Worm (Caenorhabditis elegans) whole organism, dauer: ENCODE measurements around the gene Y39B6A.10.

Experiments used
- unc-62 ChIP-seq: sonication (generic microtip); optimal IDR thresholded peaks from 2 replicates; lab custom pipeline; 2017; ENCODE audit warnings: missing biosample characterization, missing genetic modification reagents, missing genetic modification characterization

The Y39B6A.10 gene

ce11 chrV:19133507-19133906, at the start of gene Y39B6A.10:
Gene Y39B6A.10, minus strand, starts transcription at chrV:19133607.
- no peak for TF ChIP-seq unc-62 (GFP tag; lab: Kevin White, UChicago)

ce11 chrV:19181684-19182083, 48.3 kb upstream of the Y39B6A.10 start:
- TF ChIP-seq unc-62 (GFP tag; lab: Kevin White, UChicago): no peak

- no peak for TF ChIP-seq unc-62 (GFP tag; lab: Kevin White, UChicago)
Observed at ce11 chrV:19178896-19179295, 45.5 kb upstream of the Y39B6A.10 start.

ce11 chrV:19177804-19178203, 44.4 kb upstream of the Y39B6A.10 start:
- TF ChIP-seq unc-62 (GFP tag; lab: Kevin White, UChicago): no peak

ce11 chrV:19177070-19177469, 43.7 kb upstream of the Y39B6A.10 start:
- no peak for TF ChIP-seq unc-62 (GFP tag; lab: Kevin White, UChicago)

DNA sequence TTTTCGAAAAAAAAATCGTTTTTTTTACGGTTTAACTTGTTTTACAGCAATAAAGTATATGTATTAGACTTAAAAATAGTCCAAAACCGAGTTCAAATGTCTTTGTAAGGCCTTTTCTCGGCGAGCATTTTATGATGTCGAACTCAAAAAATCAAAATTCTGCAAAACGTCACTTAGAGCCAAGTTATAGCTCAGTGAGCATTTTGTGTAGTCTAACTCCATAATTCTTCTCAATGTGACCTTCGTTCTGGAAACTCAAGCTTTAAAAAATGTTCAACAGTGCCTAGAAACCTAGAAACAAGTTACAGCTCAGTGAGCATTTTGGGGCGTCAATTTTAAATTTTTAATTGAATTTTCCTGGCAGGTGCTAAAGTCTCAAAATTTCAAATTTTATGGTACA, 42.3 kb upstream of the Y39B6A.10 start:
- no peak for TF ChIP-seq unc-62 (GFP tag; lab: Kevin White, UChicago)

DNA sequence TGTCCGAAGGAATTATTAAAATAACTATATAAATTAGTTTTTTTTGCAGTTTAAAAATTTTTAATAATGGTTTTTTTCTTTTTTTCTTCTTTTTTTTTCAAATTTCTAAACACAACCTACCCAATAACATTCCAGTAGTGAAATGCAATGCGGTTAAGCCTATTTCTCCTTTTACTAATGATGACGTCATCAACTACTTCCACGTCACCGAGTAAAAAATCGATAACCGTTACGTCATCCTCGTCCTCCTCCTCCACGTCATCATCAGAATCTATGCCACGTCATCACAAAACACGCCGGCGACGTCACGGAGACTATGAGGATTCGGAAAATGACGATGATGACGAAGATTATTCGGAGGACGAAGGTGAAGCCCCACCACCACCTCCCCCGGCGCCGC, 41.2 kb upstream of the Y39B6A.10 start, which contains the start of gene hot-2:
Gene hot-2 (plus strand): TSS at position 134 of the 400 bp plus-strand sequence.
- TF ChIP-seq unc-62 (GFP tag; lab: Kevin White, UChicago): no peak

- TF ChIP-seq unc-62 (GFP tag; lab: Kevin White, UChicago): no peak
Observed at ce11 chrV:19158664-19159063, 25.3 kb upstream of the Y39B6A.10 start, which contains the start of gene Y39B6A.5. Gene Y39B6A.5, minus strand, starts transcription at chrV:19158877.

ce11 chrV:19153806-19154205, 20.4 kb upstream of the Y39B6A.10 start, which contains the start of gene tsp-13:
Gene tsp-13, plus strand, starts transcription at chrV:19154106.
- no peak for TF ChIP-seq unc-62 (GFP tag; lab: Kevin White, UChicago)

DNA sequence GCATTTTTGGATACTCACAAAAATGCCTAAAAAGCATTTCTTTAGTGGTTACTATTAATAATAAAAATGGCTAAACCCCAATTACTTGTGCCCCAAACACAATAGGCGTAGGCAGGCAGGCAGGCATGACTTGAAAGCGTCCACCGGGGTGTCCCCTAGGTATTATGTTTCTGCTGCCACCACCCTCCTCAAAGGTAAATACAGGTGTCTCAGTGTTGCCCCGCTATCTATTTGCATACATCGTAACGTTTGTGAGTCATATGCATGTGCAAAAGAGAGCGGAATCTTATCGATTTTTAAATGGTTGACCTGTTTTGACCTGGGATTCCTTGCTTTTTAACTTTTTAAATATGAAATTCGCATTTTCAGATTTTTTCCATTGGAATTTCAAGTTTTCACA, 19.8 kb upstream of the Y39B6A.10 start:
- TF ChIP-seq unc-62 (GFP tag; lab: Kevin White, UChicago): no peak

DNA sequence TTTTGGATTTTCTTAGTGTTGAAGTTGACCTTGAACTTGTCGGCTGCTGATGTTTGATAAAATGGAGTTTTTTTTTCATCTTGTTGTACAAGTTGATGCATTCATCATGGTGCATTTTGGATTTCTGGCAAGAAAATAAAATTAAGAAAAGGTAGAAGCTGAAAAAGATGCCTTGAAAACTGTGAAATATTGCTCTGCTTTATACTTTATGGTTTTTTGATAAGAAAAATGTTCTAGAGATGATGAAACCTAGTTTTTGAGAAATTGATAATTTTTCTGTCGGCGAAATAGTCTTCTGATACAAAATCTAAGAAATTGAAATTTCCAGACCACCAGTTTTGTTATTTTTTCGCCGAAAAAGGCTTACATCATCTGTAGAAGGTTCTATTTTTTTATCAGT, 18.9 kb upstream of the Y39B6A.10 start, which contains the start of gene Y39B6A.69:
Gene Y39B6A.69 (minus strand): TSS at position 101 of the 400 bp plus-strand sequence.
- TF ChIP-seq unc-62 (GFP tag; lab: Kevin White, UChicago): no peak

DNA sequence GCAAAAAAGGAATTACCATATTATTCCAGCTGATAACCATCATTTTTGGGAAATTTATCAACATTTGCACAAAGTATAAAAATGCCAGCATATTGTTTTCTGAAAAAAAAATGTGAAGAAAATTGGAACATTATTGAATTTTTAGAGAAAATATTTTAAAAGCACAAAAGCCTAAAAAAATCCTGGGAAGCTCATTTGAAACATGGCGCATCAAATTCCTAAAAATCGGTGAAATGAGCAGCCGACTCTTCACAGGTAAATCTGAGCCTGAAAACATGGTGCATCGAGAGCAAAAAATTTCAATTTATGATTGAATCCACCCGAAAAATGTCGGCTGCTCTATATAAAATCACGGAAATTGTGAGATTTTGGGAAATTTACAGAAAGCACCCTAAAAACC, 15.7 kb upstream of the Y39B6A.10 start, which contains the start of gene Y39B6A.7:
Gene Y39B6A.7 (minus strand): TSS at position 101 of the 400 bp plus-strand sequence.
- TF ChIP-seq unc-62 (GFP tag; lab: Kevin White, UChicago): no peak

- TF ChIP-seq unc-62 (GFP tag; lab: Kevin White, UChicago): no peak
Observed at ce11 chrV:19148350-19148749, 14.9 kb upstream of the Y39B6A.10 start.

DNA sequence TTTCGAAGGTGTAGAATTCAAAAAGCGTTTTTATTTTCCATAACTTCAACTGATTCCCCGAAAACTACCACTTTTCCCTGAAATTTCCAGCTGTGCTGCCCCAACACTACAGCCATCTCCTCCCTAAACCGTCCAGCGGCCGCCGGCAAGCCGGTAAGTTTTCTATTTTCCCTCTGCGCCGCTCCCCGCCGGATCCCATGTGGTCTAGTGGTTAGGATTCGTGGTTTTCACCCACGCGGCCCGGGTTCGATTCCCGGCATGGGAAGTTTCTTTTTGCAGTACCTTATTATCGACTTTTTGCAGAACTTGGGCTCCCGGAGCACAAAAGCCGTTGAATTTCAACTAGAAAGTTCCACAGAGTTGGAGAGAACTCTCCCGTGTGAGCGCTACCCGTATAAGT, 9.2 kb upstream of the Y39B6A.10 start:
- TF ChIP-seq unc-62 (GFP tag; lab: Kevin White, UChicago): no peak

DNA sequence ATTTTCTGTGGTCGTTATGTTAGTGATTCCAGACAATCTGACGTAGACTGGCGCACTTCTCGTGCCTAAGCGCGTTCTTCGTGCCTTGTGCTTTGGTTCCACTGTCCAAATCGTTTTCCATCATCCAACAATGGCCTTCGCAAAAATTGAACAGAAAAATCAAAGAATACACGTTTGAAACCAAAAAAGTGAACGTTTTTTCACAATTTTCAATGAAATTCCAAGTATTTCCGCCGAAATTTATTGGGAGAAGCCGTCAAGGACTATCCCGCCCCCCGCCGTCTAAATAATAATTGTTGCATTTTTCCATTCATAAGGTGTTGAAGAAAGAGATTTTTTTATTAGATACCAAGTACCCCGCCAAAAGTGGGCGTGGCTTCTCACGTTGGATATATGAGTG, 7.1 kb upstream of the Y39B6A.10 start, which contains the start of gene cpg-23:
Gene cpg-23 (plus strand): TSS at position 301 of the 400 bp plus-strand sequence.
- no peak for TF ChIP-seq unc-62 (GFP tag; lab: Kevin White, UChicago)

DNA sequence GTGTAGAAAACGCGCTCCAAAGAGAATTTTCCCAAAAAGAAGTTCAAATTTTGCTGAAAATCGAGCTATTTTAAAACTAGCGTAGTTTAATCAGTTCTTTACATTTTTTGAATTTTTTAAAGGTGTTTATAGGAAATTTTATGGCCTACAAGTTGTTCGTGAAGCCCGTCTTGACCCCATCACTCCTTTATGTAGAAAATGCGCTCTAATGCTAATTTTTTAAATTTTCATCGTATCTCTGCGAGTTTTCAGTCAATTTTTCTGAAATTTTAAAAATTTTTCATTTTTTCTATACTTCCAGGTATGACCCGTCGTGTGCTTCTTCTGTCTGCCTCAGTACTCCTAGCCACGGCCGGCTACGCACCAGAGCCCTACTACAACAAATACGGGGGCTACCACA, 2.8 kb upstream of the Y39B6A.10 start, which contains the start of gene Y39B6A.9:
Gene Y39B6A.9 (plus strand): TSS at position 301 of the 400 bp plus-strand sequence.
- no peak for TF ChIP-seq unc-62 (GFP tag; lab: Kevin White, UChicago)

DNA sequence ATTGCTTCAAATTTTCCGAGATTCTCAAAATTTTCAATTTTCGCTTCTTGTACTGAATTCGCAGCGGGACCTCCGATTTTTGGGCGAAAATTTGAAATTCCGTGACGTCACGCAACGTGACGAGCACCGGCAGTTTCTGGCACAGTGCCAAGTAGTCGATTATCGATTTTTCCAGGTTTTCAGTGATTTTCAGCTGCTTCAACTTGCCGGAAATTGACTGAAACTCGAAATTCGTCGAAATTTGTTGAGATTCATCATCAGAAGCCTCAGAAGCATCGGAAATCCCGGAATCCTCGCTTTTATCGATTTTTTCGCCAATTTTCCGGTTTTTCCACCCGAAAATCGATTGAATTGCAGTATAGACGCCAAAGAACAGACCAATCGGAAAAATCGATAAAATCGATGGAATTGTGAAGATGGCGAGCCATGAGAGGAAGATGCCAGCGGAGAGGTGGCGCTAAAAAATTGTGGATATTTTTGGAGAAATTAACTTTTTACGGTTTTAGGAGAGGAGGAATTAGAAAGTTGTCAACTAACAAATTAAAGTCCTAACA, 1.5 kb downstream of the Y39B6A.10 start:
- no peak for TF ChIP-seq unc-62 (GFP tag; lab: Kevin White, UChicago)
